Fruit fly (Drosophila melanogaster): ENCODE results near the gene vls.

The vls gene

DNA sequence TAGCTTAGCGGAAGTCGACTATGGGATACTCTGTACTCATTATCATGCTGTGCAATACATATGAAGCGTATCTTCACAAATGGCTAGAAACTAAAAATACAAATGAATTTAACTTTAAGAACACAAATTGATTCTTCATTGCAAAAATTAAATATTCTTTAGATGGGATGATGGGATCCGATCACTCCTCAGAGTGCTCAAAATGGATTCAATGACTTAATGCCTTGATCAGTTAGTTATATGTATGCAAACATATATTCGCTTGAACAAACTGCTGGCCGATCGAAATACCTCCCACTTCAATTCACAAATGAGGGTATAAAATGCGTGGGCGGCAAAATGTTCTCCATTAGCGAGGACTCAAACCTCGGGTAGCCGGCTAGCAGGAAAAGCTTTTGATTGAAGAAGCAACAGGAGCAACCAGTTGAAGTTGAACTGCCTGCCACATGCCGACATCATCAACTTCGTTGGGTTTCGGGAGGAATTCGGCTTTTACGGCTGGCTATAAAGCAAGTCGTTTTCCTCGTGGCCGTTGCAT lies 38.0 kb downstream of the vls start, which contains the start of gene sNPF (continued):
- TF ChIP-seq exex (tag; optimal IDR thresholded peaks at IDR 0.05) (no peak), ase (GFP tag; IDR thresholded peaks at IDR 0.05) (no peak), dmrt99B (tag; optimal IDR thresholded peaks at IDR 0.05) (no peak), ATbp (GFP tag; optimal IDR thresholded peaks at IDR 0.05) (peak; percentile 28), pnt (GFP tag; optimal IDR thresholded peaks at IDR 0.05) (no peak), ERR (GFP tag; optimal IDR thresholded peaks at IDR 0.05) (peak; percentile 52), Hr39 (optimal IDR thresholded peaks at IDR 0.05) (no peak), stc (GFP tag; IDR thresholded peaks at IDR 0.05) (no peak), so (GFP tag; IDR thresholded peaks at IDR 0.05) (no peak), Poxn (GFP tag; IDR thresholded peaks at IDR 0.05) (no peak), sima (GFP tag; optimal IDR thresholded peaks at IDR 0.05) (no peak), CG11723 (GFP tag; optimal IDR thresholded peaks at IDR 0.05) (no peak), ham (GFP tag; IDR thresholded peaks at IDR 0.05) (no peak), CG4707 (GFP tag; optimal IDR thresholded peaks at IDR 0.05) (no peak), inv (GFP tag; IDR thresholded peaks at IDR 0.05; ENCODE audit: partially characterized antibody) (no peak), CG31388 (GFP tag; optimal IDR thresholded peaks at IDR 0.05) (no peak), CG13894 (tag; optimal IDR thresholded peaks at IDR 0.05) (peak; percentile 12), CG11093 (GFP tag; IDR thresholded peaks at IDR 0.05) (no peak), CG1024 (GFP tag; IDR thresholded peaks at IDR 0.05) (no peak), CG14014 (GFP tag; IDR thresholded peaks at IDR 0.05) (peak; percentile 27; the same call in 1 of the 2 replicates), croc (GFP tag; conservative IDR thresholded peaks at IDR 0.05) (no peak), HLH3B (GFP tag; IDR thresholded peaks at IDR 0.05) (no peak), CG12071 (GFP tag; optimal IDR thresholded peaks at IDR 0.05) (no peak), Dad (GFP tag; optimal IDR thresholded peaks at IDR 0.05) (peak; percentile 37), CG16863 (GFP tag; optimal IDR thresholded peaks at IDR 0.05) (peak; percentile 39), CG8290 (GFP tag; optimal IDR thresholded peaks at IDR 0.05) (no peak), CG8290 (tag; optimal IDR thresholded peaks at IDR 0.05) (peak in 1 of 2 experiments; percentile 5), usp (GFP tag; optimal IDR thresholded peaks at IDR 0.05) (no peak), Dek (tag; optimal IDR thresholded peaks at IDR 0.05) (peak; percentile 55), cg (GFP tag; optimal IDR thresholded peaks at IDR 0.05) (no peak), CG2875 (GFP tag; optimal IDR thresholded peaks at IDR 0.05) (no peak), C15 (GFP tag; IDR thresholded peaks at IDR 0.05) (no peak), cas (GFP tag; IDR thresholded peaks at IDR 0.05) (no peak), sob (GFP tag; IDR thresholded peaks at IDR 0.05) (no peak), CG18619 (GFP tag; optimal IDR thresholded peaks at IDR 0.05) (peak; percentile 66), repo (GFP tag; optimal IDR thresholded peaks at IDR 0.05) (peak; percentile 22), gsb (GFP tag; IDR thresholded peaks at IDR 0.05) (no peak), Pdp1 (GFP tag; optimal IDR thresholded peaks at IDR 0.05) (peak in 1 of 2 experiments; percentile 41), CG10565 (GFP tag; optimal IDR thresholded peaks at IDR 0.05) (no peak), slbo (GFP tag; IDR thresholded peaks at IDR 0.05) (peak; percentile 75), Gug (GFP tag; IDR thresholded peaks at IDR 0.05) (no peak), sens-2 (GFP tag; IDR thresholded peaks at IDR 0.05) (no peak), br (optimal IDR thresholded peaks at IDR 0.05) (no peak), BEAF-32 (GFP tag; optimal IDR thresholded peaks at IDR 0.05) (no peak), CG14050 (GFP tag; IDR thresholded peaks at IDR 0.05) (no peak), insv (GFP tag; optimal IDR thresholded peaks at IDR 0.05) (no peak), CG8924 (tag; optimal IDR thresholded peaks at IDR 0.05) (no peak), Sry-β (GFP tag; optimal IDR thresholded peaks at IDR 0.05) (no peak), CG6813 (GFP tag; optimal IDR thresholded peaks at IDR 0.05) (no peak), slou (GFP tag; optimal IDR thresholded peaks at IDR 0.05) (peak; percentile 25), CG31441 (GFP tag; IDR thresholded peaks at IDR 0.05) (no peak), Optix (GFP tag; IDR thresholded peaks at IDR 0.05) (no peak), CG10267 (tag; optimal IDR thresholded peaks at IDR 0.05) (no peak)

Measured in whole organism, embryonic.